Worm (Caenorhabditis elegans) whole organism, early embryonic: ENCODE results near the gene F37C12.21.

ENCODE experiments used
- B0310.2 ChIP-seq: sonication (generic microtip); optimal IDR thresholded peaks from 2 replicates; lab custom pipeline; 2016; ENCODE audit warnings: mild to moderate bottlenecking, missing genetic modification characterization, missing compliant biosample characterization
- aly-1 ChIP-seq: sonication (generic microtip); optimal IDR thresholded peaks from 2 replicates; lab custom pipeline; 2016; ENCODE audit warnings: missing genetic modification characterization, missing compliant biosample characterization
- ama-1 ChIP-seq: fragments of 150-350 bp; optimal IDR thresholded peaks from 2 replicates; lab custom pipeline; 2014
- ceh-36 ChIP-seq: sonication (generic microtip); optimal IDR thresholded peaks from 2 replicates; lab custom pipeline; 2016; ENCODE audit warnings: missing genetic modification characterization, inconsistent platforms, missing compliant biosample characterization
- ets-7 ChIP-seq: sonication (generic microtip); optimal IDR thresholded peaks from 2 replicates; lab custom pipeline; 2016; ENCODE audit warnings: missing genotype, missing genetic modification characterization, missing compliant biosample characterization
- flt-1 ChIP-seq: fragments of 200-800 bp; sonication (Bioruptor generic); IDR thresholded peaks from 2 replicates; pipeline ENCODE4 v1.3.6; 2022; ENCODE audit warnings: missing genetic modification characterization, missing compliant biosample characterization
- pes-1 ChIP-seq: fragments of 200-800 bp; sonication (Bioruptor generic); IDR thresholded peaks from 2 replicates; pipeline ENCODE4 v1.3.6; 2022; ENCODE audit warnings: missing genetic modification reagents, missing genetic modification characterization, missing compliant biosample characterization
- scrt-1 ChIP-seq: fragments of 200-800 bp; sonication (Bioruptor generic); IDR thresholded peaks from 2 replicates; pipeline ENCODE4 v1.3.6; 2022; ENCODE audit warnings: missing genetic modification characterization, missing compliant biosample characterization
- sea-1 ChIP-seq: fragments of 200-800 bp; sonication (Bioruptor generic); conservative IDR thresholded peaks from 2 replicates; pipeline ENCODE4 v1.3.6; 2022; ENCODE audit warnings: missing genetic modification characterization, missing compliant biosample characterization
- tbx-11 ChIP-seq: fragments of 200-800 bp; sonication (Bioruptor generic); IDR thresholded peaks from 2 replicates; pipeline ENCODE4 v1.3.6; 2022; ENCODE audit warnings: missing genetic modification characterization, missing compliant biosample characterization
- tra-4 ChIP-seq: sonication (generic microtip); optimal IDR thresholded peaks from 2 replicates; lab custom pipeline; 2017; ENCODE audit warnings: missing genetic modification characterization, missing compliant biosample characterization

- TF ChIP-seq ama-1 (lab: Kevin White, UChicago) (peak; percentile 76), B0310.2 (tag; lab: Kevin White, UChicago) (no peak), tbx-11 (GFP tag; lab: Robert Waterston, UW) (no peak), ets-7 (tag; lab: Kevin White, UChicago) (no peak), tra-4 (tag; lab: Kevin White, UChicago) (no peak), aly-1 (tag; lab: Kevin White, UChicago) (no peak), scrt-1 (GFP tag; lab: Robert Waterston, UW) (no peak), sea-1 (GFP tag; lab: Robert Waterston, UW) (no peak), flt-1 (GFP tag; lab: Robert Waterston, UW) (no peak; the same call in 1 of the 2 replicates), pes-1 (no peak), ceh-36 (no peak)
Measured at ce11 chrIII:7140228-7140710, 47.9 kb upstream of the F37C12.21 start.
